Worm (Caenorhabditis elegans): ENCODE data around the gene ttr-26.

Gene ttr-26

ce11 chrV:18573199-18573598 lies 13.1 kb upstream of the ttr-26 start:
- TF ChIP-seq Y79H2A.3 (GFP tag; conservative IDR thresholded peaks at IDR 0.05) (no peak), B0336.3 (GFP tag; IDR thresholded peaks at IDR 0.05) (0 out of 2 replicates have a peak, but pooled peaks have one; percentile 23), attf-6 (GFP tag; IDR thresholded peaks at IDR 0.05) (no peak), egrh-3 (GFP tag; IDR thresholded peaks at IDR 0.05) (no peak), ZK185.1 (tag; optimal IDR thresholded peaks at IDR 0.05; ENCODE audit: poor library complexity, severe bottlenecking) (peak; percentile 28), T26A5.8 (tag; optimal IDR thresholded peaks at IDR 0.05) (no peak), snpc-1.3 (tag; optimal IDR thresholded peaks at IDR 0.05; ENCODE audit: insufficient read depth) (no peak), pbrm-1 (GFP tag; IDR thresholded peaks at IDR 0.05) (0 out of 2 replicates have a peak, but pooled peaks have one; percentile 9), ztf-28 (GFP tag; IDR thresholded peaks at IDR 0.05) (no peak), ztf-22 (GFP tag; optimal IDR thresholded peaks at IDR 0.05) (no peak), Y53F4B.3 (GFP tag; IDR thresholded peaks at IDR 0.05) (no peak), hlh-26 (GFP tag; conservative IDR thresholded peaks at IDR 0.05) (no peak), sdz-38 (tag; optimal IDR thresholded peaks at IDR 0.05) (no peak), bed-2 (GFP tag; IDR thresholded peaks at IDR 0.05) (no peak), unc-62 (GFP tag; optimal IDR thresholded peaks at IDR 0.05) (no peak), lsy-27 (tag; optimal IDR thresholded peaks at IDR 0.05; ENCODE audit: borderline replicate concordance, insufficient read depth) (no peak), F23B12.7 (tag; optimal IDR thresholded peaks at IDR 0.05; ENCODE audit: insufficient read depth) (no peak), madf-10 (tag; optimal IDR thresholded peaks at IDR 0.05) (no peak), cebp-2 (GFP tag; IDR thresholded peaks at IDR 0.05) (no peak), cebp-1 (GFP tag; IDR thresholded peaks at IDR 0.05) (no peak), cebp-1 (tag; optimal IDR thresholded peaks at IDR 0.05) (peak; percentile 32), sea-2 (GFP tag; IDR thresholded peaks at IDR 0.05) (no peak), chd-7 (tag; optimal IDR thresholded peaks at IDR 0.05) (peak; percentile 37), F22D6.2 (tag; optimal IDR thresholded peaks at IDR 0.05) (no peak), hmg-1.2 (GFP tag; IDR thresholded peaks at IDR 0.05) (no peak), aptf-3 (GFP tag; IDR thresholded peaks at IDR 0.05) (no peak), snpc-4 (GFP tag; optimal IDR thresholded peaks at IDR 0.05) (no peak), snpc-4 (tag; optimal IDR thresholded peaks at IDR 0.05) (peak in 1 of 4 experiments; percentile 17), ztf-18 (tag; optimal IDR thresholded peaks at IDR 0.05) (peak; percentile 90), rec-8 (tag; optimal IDR thresholded peaks at IDR 0.05) (no peak), F57A8.1 (GFP tag; optimal IDR thresholded peaks at IDR 0.05) (no peak), lsl-1 (GFP tag; optimal IDR thresholded peaks at IDR 0.05) (no peak), ceh-79 (tag; optimal IDR thresholded peaks at IDR 0.05) (no peak), C17E4.6 (GFP tag; IDR thresholded peaks at IDR 0.05) (no peak), Y56A3A.18 (GFP tag; IDR thresholded peaks at IDR 0.05) (no peak), nfyb-1 (GFP tag; IDR thresholded peaks at IDR 0.05) (peak; percentile 45; the same call in 1 of the 2 replicates), rcor-1 (GFP tag; IDR thresholded peaks at IDR 0.05) (no peak), efl-1 (GFP tag; optimal IDR thresholded peaks at IDR 0.05) (no peak), sptf-2 (GFP tag; optimal IDR thresholded peaks at IDR 0.05) (no peak), ceh-27 (GFP tag; optimal IDR thresholded peaks at IDR 0.05) (no peak), lag-1 (GFP tag; IDR thresholded peaks at IDR 0.05) (no peak), nhr-120 (GFP tag; IDR thresholded peaks at IDR 0.05) (no peak), T07F8.4 (tag; optimal IDR thresholded peaks at IDR 0.05) (no peak), akir-1 (GFP tag; optimal IDR thresholded peaks at IDR 0.05) (no peak), ztf-25 (GFP tag; IDR thresholded peaks at IDR 0.05) (no peak), F10E7.11 (tag; optimal IDR thresholded peaks at IDR 0.05) (no peak), gei-17 (GFP tag; optimal IDR thresholded peaks at IDR 0.05) (peak; percentile 36), madf-6 (GFP tag; IDR thresholded peaks at IDR 0.05) (no peak), tlf-1 (GFP tag; optimal IDR thresholded peaks at IDR 0.05) (peak; percentile 49)
